Fruit fly (Drosophila melanogaster) whole organism, pupa: ENCODE data around the gene bgm.
A peak's percentile ranks its signal among the peaks of the same experiment; 100 is the strongest.

Source experiments
- CG10348 ChIP-seq: fragments of 200-800 bp; sonication (Bioruptor generic); IDR thresholded peaks from 2 replicates; pipeline ENCODE4 v1.3.6; 2022; ENCODE audit warnings: missing biosample characterization, missing genetic modification characterization
- CG12605 ChIP-seq: fragments of 200-800 bp; sonication (Bioruptor generic); IDR thresholded peaks from 2 replicates; pipeline ENCODE4 v1.3.6; 2022; ENCODE audit warnings: missing biosample characterization, missing genetic modification characterization
- CG13204 ChIP-seq: fragments of 200-800 bp; sonication (Bioruptor generic); optimal IDR thresholded peaks from 2 replicates; lab custom pipeline; 2018; ENCODE audit warnings: missing biosample characterization, mild to moderate bottlenecking, missing genetic modification characterization, moderate library complexity
- CG14655 ChIP-seq: fragments of 200-800 bp; sonication (Bioruptor generic); optimal IDR thresholded peaks from 3 replicates; lab custom pipeline; 2017; ENCODE audit warnings: mild to moderate bottlenecking, missing biosample characterization, missing genetic modification reagents, missing genetic modification characterization
- CG15710 ChIP-seq: fragments of 200-800 bp; sonication (Bioruptor generic); optimal IDR thresholded peaks from 2 replicates; lab custom pipeline; 2018; ENCODE audit warnings: missing biosample characterization, mild to moderate bottlenecking, missing genetic modification characterization, moderate library complexity
- CG17806 ChIP-seq: fragments of 200-800 bp; sonication (Bioruptor generic); optimal IDR thresholded peaks from 2 replicates; lab custom pipeline; 2018; ENCODE audit warnings: missing biosample characterization, mild to moderate bottlenecking, missing genetic modification characterization, moderate library complexity
- CG32121 ChIP-seq: fragments of 200-800 bp; sonication (Bioruptor generic); IDR thresholded peaks from 2 replicates; pipeline ENCODE4 v1.3.6; 2022; ENCODE audit warnings: missing biosample characterization, missing genetic modification characterization
- CG34367 ChIP-seq: fragments of 200-800 bp; sonication (Bioruptor generic); optimal IDR thresholded peaks from 2 replicates; lab custom pipeline; 2018; ENCODE audit warnings: missing biosample characterization, mild to moderate bottlenecking, missing genetic modification characterization
- CG4496 ChIP-seq: fragments of 200-800 bp; sonication (Bioruptor generic); IDR thresholded peaks from 3 replicates; pipeline ENCODE4 v1.3.6; 2022; ENCODE audit warnings: missing biosample characterization, missing genetic modification characterization
- CG8159 ChIP-seq: fragments of 200-800 bp; sonication (Bioruptor generic); optimal IDR thresholded peaks from 3 replicates; lab custom pipeline; 2018; ENCODE audit warnings: missing biosample characterization, mild to moderate bottlenecking, missing genetic modification characterization, moderate library complexity
- CG8301 ChIP-seq: fragments of 200-800 bp; sonication (Bioruptor generic); optimal IDR thresholded peaks from 2 replicates; lab custom pipeline; 2018; ENCODE audit warnings: missing biosample characterization, mild to moderate bottlenecking, missing genetic modification characterization
- CG9948 ChIP-seq: fragments of 200-800 bp; sonication (Bioruptor generic); optimal IDR thresholded peaks from 2 replicates; lab custom pipeline; 2018; ENCODE audit warnings: missing biosample characterization, mild to moderate bottlenecking, missing genetic modification characterization, moderate library complexity
- D1 ChIP-seq: fragments of 200-800 bp; sonication (Bioruptor generic); optimal IDR thresholded peaks from 2 replicates; lab custom pipeline; 2018; ENCODE audit warnings: missing biosample characterization, mild to moderate bottlenecking, missing genetic modification characterization, moderate library complexity
- EcR ChIP-seq: fragments of 200-800 bp; sonication (Bioruptor generic); optimal IDR thresholded peaks from 3 replicates; lab custom pipeline; 2019; ENCODE audit warnings: missing biosample characterization, missing genetic modification characterization, mild to moderate bottlenecking, moderate library complexity, missing genetic modification reagents
- Ets98B ChIP-seq: fragments of 200-800 bp; sonication (Bioruptor generic); IDR thresholded peaks from 2 replicates; pipeline ENCODE4 v1.3.6; 2022; ENCODE audit warnings: missing biosample characterization, missing genetic modification characterization
- Pif1A ChIP-seq: fragments of 200-800 bp; sonication (Bioruptor generic); optimal IDR thresholded peaks from 3 replicates; lab custom pipeline; 2016; ENCODE audit warnings: missing biosample characterization, missing genetic modification characterization
- Pif1B ChIP-seq: fragments of 200-800 bp; sonication (Bioruptor generic); optimal IDR thresholded peaks from 3 replicates; lab custom pipeline; 2016; ENCODE audit warnings: missing biosample characterization, missing genetic modification characterization
- Snoo ChIP-seq: fragments of 200-800 bp; sonication (Bioruptor generic); optimal IDR thresholded peaks from 3 replicates; lab custom pipeline; 2017; ENCODE audit warnings: missing biosample characterization, mild to moderate bottlenecking, missing genetic modification characterization, inconsistent platforms
- fd96Ca ChIP-seq: fragments of 200-800 bp; sonication (Bioruptor generic); IDR thresholded peaks from 3 replicates; pipeline ENCODE4 v1.3.6; 2022; ENCODE audit warnings: missing biosample characterization, missing genetic modification characterization
- gl ChIP-seq: fragments of 200-800 bp; sonication (Bioruptor generic); optimal IDR thresholded peaks from 2 replicates; lab custom pipeline; 2018; ENCODE audit warnings: missing biosample characterization, mild to moderate bottlenecking, missing genetic modification characterization
- rn ChIP-seq: fragments of 200-800 bp; sonication (Bioruptor generic); IDR thresholded peaks from 2 replicates; pipeline ENCODE4 v1.3.6; 2022; ENCODE audit warnings: missing biosample characterization, missing genetic modification characterization

The bgm gene

DNA sequence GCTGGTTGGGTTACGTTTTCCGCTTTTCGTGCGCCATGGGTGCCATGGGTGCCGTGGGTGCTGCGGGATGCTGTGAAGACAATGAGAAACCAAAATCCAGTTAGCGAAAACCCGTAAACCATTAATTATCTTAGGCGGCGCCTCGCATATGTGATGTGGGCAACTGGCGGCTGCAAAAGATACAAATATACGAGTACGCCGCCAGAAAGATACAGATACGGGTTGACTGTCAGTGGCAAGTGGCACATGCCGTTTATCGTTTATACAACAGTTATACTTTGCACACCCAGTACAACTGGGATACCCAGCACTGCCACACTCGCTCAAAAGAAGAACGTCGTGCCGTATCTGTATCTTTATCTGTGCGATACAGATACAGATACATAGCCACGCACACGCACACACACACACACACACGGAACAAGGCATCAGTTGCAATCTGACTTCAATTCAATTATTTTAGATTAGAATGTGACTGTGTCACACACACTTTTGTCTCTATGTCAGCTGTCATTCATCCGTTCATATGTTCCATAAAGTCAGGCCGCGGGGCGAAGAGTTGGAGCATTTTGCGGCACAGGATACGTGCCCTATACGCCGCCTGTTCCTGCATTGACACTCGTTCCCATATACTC is 32.9 kb downstream of the bgm start:
- TF ChIP-seq rn (GFP tag; lab: Robert Waterston, UW): no peak
- TF ChIP-seq CG13204 (GFP tag; lab: Kevin White, UChicago): no peak
- TF ChIP-seq CG9948 (tag; lab: Kevin White, UChicago): no peak
- TF ChIP-seq gl: no peak
- TF ChIP-seq Ets98B (GFP tag; lab: Robert Waterston, UW): no peak
- TF ChIP-seq fd96Ca (GFP tag; lab: Robert Waterston, UW): no peak
- TF ChIP-seq Snoo (tag; lab: Kevin White, UChicago): no peak
- TF ChIP-seq D1 (tag; lab: Kevin White, UChicago): no peak
- no peak for TF ChIP-seq CG17806
- TF ChIP-seq CG14655 (GFP tag; lab: Kevin White, UChicago): no peak
- no peak for TF ChIP-seq CG12605 (GFP tag; lab: Robert Waterston, UW)
- no peak for TF ChIP-seq CG15710
- TF ChIP-seq CG32121 (GFP tag; lab: Robert Waterston, UW): no peak
- no peak for TF ChIP-seq CG10348
- no peak for TF ChIP-seq CG8159 (tag; lab: Kevin White, UChicago)
- TF ChIP-seq EcR (GFP tag; lab: Kevin White, UChicago): no peak
- no peak for TF ChIP-seq CG4496
- TF ChIP-seq CG34367: no peak
- no peak for TF ChIP-seq Pif1B (GFP tag; lab: Kevin White, UChicago)
- TF ChIP-seq CG8301 (tag; lab: Kevin White, UChicago): no peak
- TF ChIP-seq, all 21 proteins: peak for 0

DNA sequence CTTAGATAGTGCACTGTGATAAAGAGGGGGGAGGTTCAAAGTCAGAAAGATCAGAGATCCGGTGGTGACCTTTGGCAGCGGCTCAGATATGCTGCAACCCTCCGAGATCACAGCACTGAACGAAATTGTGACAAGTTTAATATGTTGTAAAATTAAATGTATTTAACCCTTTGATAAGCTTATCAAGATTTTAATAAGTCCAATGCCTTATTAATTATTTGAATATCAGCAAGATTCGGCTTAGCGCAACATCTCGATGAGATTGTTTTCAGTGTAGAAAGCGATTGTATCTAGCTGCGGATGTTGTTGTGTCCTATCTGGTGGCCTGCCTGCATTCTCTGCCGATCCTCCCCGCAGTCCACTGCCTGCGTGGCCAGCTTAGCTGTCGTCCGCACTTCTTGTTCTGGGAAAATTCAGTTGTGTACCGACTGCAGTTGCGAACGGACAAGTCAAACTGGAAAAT is 34.4 kb downstream of the bgm start, which contains the start of gene NimC4:
TSS of gene NimC4 (plus strand) at position 413 of the 463 bp plus-strand sequence.
- no peak for TF ChIP-seq CG10348
- TF ChIP-seq CG8301 (tag; lab: Kevin White, UChicago): peak; percentile 64
- peak; percentile 79 for TF ChIP-seq fd96Ca (GFP tag; lab: Robert Waterston, UW)
- TF ChIP-seq CG14655 (GFP tag; lab: Kevin White, UChicago): peak; percentile 70
- peak; percentile 38 for TF ChIP-seq gl
- no peak for TF ChIP-seq Pif1B (GFP tag; lab: Kevin White, UChicago)
- TF ChIP-seq Ets98B (GFP tag; lab: Robert Waterston, UW): peak; percentile 56
- TF ChIP-seq CG34367: peak; percentile 51
- TF ChIP-seq EcR (GFP tag; lab: Kevin White, UChicago): no peak
- no peak for TF ChIP-seq CG13204 (GFP tag; lab: Kevin White, UChicago)
- peak; percentile 67 for TF ChIP-seq CG4496
- TF ChIP-seq rn (GFP tag; lab: Robert Waterston, UW): peak; percentile 54; the same call in 1 of the 2 replicates
- TF ChIP-seq CG17806: no peak
- TF ChIP-seq CG9948 (tag; lab: Kevin White, UChicago): no peak
- peak; percentile 67; the same call in 1 of the 2 replicates for TF ChIP-seq CG12605 (GFP tag; lab: Robert Waterston, UW)
- peak; percentile 64 for TF ChIP-seq CG8159 (tag; lab: Kevin White, UChicago)
- TF ChIP-seq Snoo (tag; lab: Kevin White, UChicago): no peak
- TF ChIP-seq D1 (tag; lab: Kevin White, UChicago): no peak
- TF ChIP-seq CG15710: peak; percentile 67
- peak; percentile 22 for TF ChIP-seq Pif1A (GFP tag; lab: Kevin White, UChicago)
- peak; percentile 54; the same call in 1 of the 2 replicates for TF ChIP-seq CG32121 (GFP tag; lab: Robert Waterston, UW)

dm6 chr2L:14049958-14050357 is 37.2 kb downstream of the bgm start:
- TF ChIP-seq CG13204 (GFP tag; lab: Kevin White, UChicago) (no peak), CG17806 (no peak), CG14655 (GFP tag; lab: Kevin White, UChicago) (no peak), D1 (tag; lab: Kevin White, UChicago) (no peak), fd96Ca (GFP tag; lab: Robert Waterston, UW) (no peak), CG32121 (GFP tag; lab: Robert Waterston, UW) (no peak), Ets98B (GFP tag; lab: Robert Waterston, UW) (no peak), Pif1B (GFP tag; lab: Kevin White, UChicago) (no peak), CG34367 (no peak), CG15710 (no peak), gl (no peak), Pif1A (GFP tag; lab: Kevin White, UChicago) (no peak), EcR (GFP tag; lab: Kevin White, UChicago) (no peak), CG10348 (no peak), CG9948 (tag; lab: Kevin White, UChicago) (no peak)

DNA sequence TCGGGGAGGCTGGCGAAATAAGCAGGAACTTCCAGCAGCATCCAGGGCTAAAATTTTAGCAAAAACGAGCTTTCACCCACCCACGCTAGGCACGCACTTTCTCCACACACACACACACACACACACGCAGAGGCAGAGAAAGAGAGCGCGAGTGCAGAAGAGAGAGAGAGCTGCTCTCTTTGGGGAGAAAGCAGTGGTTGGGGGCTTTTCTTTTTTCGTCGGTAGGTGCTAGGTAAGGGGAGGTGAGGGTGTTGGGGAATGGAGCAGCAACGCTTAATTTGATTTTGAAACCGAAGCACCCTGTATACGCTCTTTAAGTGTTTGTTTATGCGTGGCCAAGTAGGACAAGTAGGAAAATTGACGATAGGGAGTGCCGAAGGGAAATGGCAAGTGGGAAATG is 41.5 kb downstream of the bgm start:
- TF ChIP-seq Ets98B (GFP tag; lab: Robert Waterston, UW): no peak
- TF ChIP-seq fd96Ca (GFP tag; lab: Robert Waterston, UW): no peak
- TF ChIP-seq CG4496: no peak
- TF ChIP-seq, all 21 proteins: peak for 0

DNA sequence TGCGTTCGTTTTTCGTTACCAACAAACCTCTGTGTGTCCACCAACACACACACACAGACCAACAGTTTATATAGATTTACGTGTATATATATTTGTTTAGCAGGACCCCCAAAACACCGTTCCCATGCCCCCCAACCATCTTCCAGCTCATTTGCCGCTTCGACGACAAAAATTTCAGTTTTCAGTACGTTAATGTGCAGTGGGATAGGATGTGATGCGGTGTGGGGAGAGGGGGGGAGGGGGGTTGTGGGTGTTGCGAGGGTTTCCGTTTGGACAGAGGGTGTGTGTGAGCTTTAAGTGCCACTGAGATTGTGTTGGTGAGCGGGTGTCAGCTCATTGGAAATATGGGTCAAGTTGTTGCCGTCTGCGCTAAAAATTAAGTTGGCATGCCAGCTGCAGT is 42.1 kb downstream of the bgm start:
- TF ChIP-seq EcR (GFP tag; lab: Kevin White, UChicago) (no peak), Snoo (tag; lab: Kevin White, UChicago) (no peak), D1 (tag; lab: Kevin White, UChicago) (no peak), CG8159 (tag; lab: Kevin White, UChicago) (no peak)
